Worm (Caenorhabditis elegans): ENCODE measurements around the gene pha-4.

The pha-4 gene

DNA sequence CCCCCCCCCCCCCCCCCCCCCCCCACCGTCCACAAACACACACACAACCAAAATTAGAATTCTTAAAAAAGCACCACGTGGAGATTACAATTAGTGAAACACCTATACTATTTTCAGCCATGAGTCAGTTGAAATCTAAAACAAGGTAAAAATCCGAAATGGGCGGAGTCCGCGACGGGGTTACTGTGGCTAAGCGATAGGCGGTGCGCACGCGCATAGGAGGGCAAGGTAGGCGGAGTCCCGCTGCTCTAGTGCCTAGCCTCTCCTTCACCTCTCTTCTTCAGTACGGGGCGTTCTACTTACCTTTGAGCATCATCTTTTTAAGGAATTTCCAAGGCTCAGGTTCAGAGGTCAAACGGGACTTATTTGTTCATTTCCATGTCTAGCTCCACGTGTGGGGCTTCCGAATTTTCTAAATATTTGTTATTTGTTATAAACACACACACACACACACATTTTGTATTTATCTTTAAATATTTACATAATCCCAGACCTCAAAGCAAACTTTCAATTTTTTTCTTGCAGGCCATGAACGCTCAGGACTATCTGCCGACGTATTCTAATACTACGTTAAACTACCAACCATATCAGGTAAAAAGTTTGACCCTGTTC lies 3.6 kb downstream of the pha-4 start:
- TF ChIP-seq nhr-48 (tag; optimal IDR thresholded peaks at IDR 0.05): no peak
- no peak for TF ChIP-seq ceh-62 (tag; optimal IDR thresholded peaks at IDR 0.05)
- no peak for TF ChIP-seq arid-1 (GFP tag; conservative IDR thresholded peaks at IDR 0.05)
- TF ChIP-seq F44E2.7 (GFP tag; IDR thresholded peaks at IDR 0.05): 0 out of 2 replicates have a peak, but pooled peaks have one; percentile 43
- no peak for TF ChIP-seq dpl-1 (GFP tag; optimal IDR thresholded peaks at IDR 0.05)
- no peak for TF ChIP-seq ctbp-1 (GFP tag; IDR thresholded peaks at IDR 0.05)
- TF ChIP-seq pha-4 (GFP tag; IDR thresholded peaks at IDR 0.05): no peak
- peak; percentile 89 for TF ChIP-seq pha-4 (tag; optimal IDR thresholded peaks at IDR 0.05)
- TF ChIP-seq lsy-2 (tag; optimal IDR thresholded peaks at IDR 0.05): no peak
- TF ChIP-seq set-16 (GFP tag; IDR thresholded peaks at IDR 0.05): peak; percentile 38; the same call in 1 of the 2 replicates

DNA sequence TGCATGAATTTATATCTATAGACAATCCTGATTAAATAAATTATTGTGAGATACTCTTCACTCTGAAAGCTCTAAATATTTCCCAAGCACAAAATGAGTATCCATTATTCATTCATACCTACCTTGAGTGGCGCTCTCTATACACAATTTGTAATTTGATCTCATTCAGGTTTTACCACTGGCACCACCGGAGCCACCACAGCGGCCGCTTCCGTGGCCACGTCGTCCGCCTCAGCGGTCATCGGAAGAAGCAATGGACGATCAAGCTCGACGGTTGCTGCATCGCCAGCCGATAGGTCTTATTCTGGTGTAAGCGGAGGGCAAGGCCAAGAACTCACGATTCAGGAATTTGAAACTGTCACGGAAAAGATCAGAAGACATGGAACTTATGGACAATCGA lies 4.4 kb downstream of the pha-4 start:
- no peak for TF ChIP-seq lin-39 (tag; optimal IDR thresholded peaks at IDR 0.05)
- TF ChIP-seq set-16 (GFP tag; IDR thresholded peaks at IDR 0.05): peak; percentile 62; the same call in 1 of the 2 replicates
- 0 out of 2 replicates have a peak, but pooled peaks have one; percentile 21 for TF ChIP-seq php-3 (GFP tag; IDR thresholded peaks at IDR 0.05)
- TF ChIP-seq egl-43 (GFP tag; IDR thresholded peaks at IDR 0.05): 0 out of 2 replicates have a peak, but pooled peaks have one; percentile 36
- no peak for TF ChIP-seq lin-38 (GFP tag; IDR thresholded peaks at IDR 0.05)
- TF ChIP-seq nhr-28 (tag; optimal IDR thresholded peaks at IDR 0.05): no peak

DNA sequence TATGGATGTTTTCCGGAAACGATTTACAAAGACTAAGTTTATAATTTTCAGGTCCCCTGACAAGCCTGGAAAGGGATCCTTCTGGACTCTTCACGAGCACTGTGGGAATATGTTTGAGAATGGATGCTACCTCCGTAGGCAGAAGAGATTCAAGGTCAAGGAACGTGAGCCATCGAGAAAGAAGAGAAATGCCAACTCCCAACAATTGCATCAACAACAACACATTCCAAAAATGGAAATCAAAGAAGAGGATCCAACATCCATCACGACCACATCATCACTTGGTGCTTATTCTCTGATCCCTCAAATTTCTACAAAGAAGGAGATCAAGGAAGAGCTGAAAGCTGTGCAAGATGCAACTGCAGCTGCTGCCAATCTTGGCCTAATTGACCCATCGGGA lies 5.3 kb downstream of the pha-4 start:
- TF ChIP-seq unc-62 (GFP tag; optimal IDR thresholded peaks at IDR 0.05 in 1 of 2) (peak in 1 of 2 experiments; percentile 90), unc-62 (tag; optimal IDR thresholded peaks at IDR 0.05) (no peak), tag-97 (GFP tag; IDR thresholded peaks at IDR 0.05) (no peak), aha-1 (tag) (peak; percentile 95), egl-43 (GFP tag; IDR thresholded peaks at IDR 0.05) (0 out of 2 replicates have a peak, but pooled peaks have one; percentile 31), madf-9 (GFP tag; conservative IDR thresholded peaks at IDR 0.05) (no peak), ZK337.2 (GFP tag; IDR thresholded peaks at IDR 0.05) (no peak)

DNA sequence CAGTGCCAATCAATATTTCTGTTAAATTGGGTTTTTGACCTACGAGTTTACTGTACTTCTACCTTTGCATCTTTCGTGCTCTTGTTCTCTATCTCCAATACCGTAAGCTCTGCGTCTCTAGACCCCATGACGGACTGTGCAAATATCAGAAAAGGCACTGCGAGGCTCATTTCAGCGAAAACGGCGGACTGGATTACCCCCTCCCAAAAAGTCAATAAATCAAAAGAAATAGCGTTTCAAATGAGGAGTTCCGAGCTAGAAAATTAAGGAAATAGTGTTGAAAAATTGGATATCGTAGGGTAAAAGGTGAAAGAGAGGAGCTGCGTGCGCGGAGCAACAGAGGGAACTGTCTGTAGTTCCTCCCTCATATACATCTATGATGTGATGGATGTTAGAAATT lies 8.9 kb downstream of the pha-4 start:
- TF ChIP-seq pha-4 (GFP tag; IDR thresholded peaks at IDR 0.05): no peak; the same call in 1 of the 2 replicates
- TF ChIP-seq pha-4 (tag; optimal IDR thresholded peaks at IDR 0.05): peak; percentile 99
- TF ChIP-seq egl-43 (GFP tag; IDR thresholded peaks at IDR 0.05): no peak

DNA sequence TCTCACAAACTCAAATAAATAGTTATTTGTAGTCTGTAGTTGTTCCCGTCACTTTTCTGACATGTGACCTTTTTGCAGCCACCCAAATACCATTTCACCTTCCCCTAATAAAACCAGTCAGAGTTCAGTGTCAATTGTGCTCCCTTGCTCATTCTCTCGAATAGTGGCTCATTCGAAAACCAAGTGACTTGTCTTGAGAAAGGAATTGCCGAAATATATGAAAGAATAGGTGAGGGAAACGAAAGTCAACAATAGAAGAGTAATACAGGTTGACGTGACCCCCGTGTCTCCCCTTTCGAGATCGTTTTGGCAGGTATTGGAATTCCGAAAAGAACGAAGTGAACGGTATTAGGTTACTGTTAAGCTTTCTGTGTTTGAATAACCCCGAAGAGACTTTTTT lies 10.3 kb downstream of the pha-4 start:
- no peak for TF ChIP-seq pha-4 (GFP tag; IDR thresholded peaks at IDR 0.05)
- peak; percentile 69 for TF ChIP-seq pha-4 (tag; optimal IDR thresholded peaks at IDR 0.05)
- TF ChIP-seq egl-27 (tag; optimal IDR thresholded peaks at IDR 0.05): no peak

DNA sequence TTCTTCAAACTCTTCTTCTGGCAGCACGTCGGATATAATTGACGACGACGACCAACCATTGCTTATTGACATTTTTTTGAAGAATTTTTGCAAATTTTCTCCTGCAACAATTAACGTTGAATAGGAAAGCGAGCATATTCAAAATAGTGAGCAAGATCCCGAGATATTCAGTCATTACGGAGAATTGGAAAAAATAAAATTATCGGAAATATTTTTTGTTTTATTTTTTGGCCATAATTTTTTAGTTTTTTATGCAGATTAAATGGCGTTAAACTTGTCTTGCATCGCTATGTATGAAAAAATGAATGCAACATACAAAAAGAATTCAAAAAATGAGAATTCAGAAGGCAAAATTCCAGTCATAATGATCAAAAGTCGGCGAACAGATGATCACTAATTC lies 17.2 kb downstream of the pha-4 start, which contains the start of gene elp-1:
Gene elp-1, minus strand, starts transcription at position 101 of the 400 bp plus-strand sequence.
- TF ChIP-seq daf-16 (GFP tag; optimal IDR thresholded peaks at IDR 0.05) (no peak), daf-16 (tag; optimal IDR thresholded peaks at IDR 0.05) (no peak), arid-1 (GFP tag; conservative IDR thresholded peaks at IDR 0.05) (no peak), F44E2.7 (GFP tag; IDR thresholded peaks at IDR 0.05) (no peak)

DNA sequence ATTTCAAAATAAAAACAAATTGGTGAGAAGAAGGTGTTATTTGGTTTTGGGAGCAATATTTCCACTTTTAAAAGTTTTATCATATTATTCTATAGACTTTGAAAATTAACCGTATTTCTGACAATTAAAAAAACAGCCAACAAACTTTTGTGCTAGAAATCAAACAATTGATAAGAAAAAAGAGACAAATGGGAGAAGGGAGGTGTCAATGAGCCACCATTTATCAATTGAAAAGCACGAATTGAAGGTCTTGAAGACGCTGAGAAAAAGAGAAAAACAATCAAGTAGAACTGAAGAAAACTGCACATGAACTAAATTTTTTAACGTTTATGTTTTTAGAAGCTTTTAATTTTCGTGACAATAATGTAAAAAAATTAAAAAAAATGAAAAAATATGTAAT lies 18.0 kb downstream of the pha-4 start:
- TF ChIP-seq nhr-28 (tag; optimal IDR thresholded peaks at IDR 0.05) (peak; percentile 67), dve-1 (tag; optimal IDR thresholded peaks at IDR 0.05; ENCODE audit: insufficient read depth) (peak; percentile 63), nhr-48 (tag; optimal IDR thresholded peaks at IDR 0.05) (no peak), hlh-11 (tag; optimal IDR thresholded peaks at IDR 0.05) (peak; percentile 56), pqm-1 (tag; optimal IDR thresholded peaks at IDR 0.05) (peak; percentile 69), ZK337.2 (GFP tag; IDR thresholded peaks at IDR 0.05) (no peak), egl-43 (GFP tag; IDR thresholded peaks at IDR 0.05) (no peak), pha-4 (GFP tag; IDR thresholded peaks at IDR 0.05) (no peak), pha-4 (tag; optimal IDR thresholded peaks at IDR 0.05) (peak; percentile 87), dmd-6 (GFP tag; IDR thresholded peaks at IDR 0.05) (peak; percentile 59), lsy-2 (tag; optimal IDR thresholded peaks at IDR 0.05) (no peak), lin-15B (tag; optimal IDR thresholded peaks at IDR 0.05) (no peak), hlh-30 (tag; optimal IDR thresholded peaks at IDR 0.05; ENCODE audit: insufficient read depth) (peak; percentile 13), vab-7 (GFP tag; IDR thresholded peaks at IDR 0.05) (no peak), daf-16 (GFP tag; optimal IDR thresholded peaks at IDR 0.05) (no peak), daf-16 (tag; optimal IDR thresholded peaks at IDR 0.05) (peak; percentile 70), F44E2.7 (GFP tag; IDR thresholded peaks at IDR 0.05) (no peak), R02D3.7 (tag; optimal IDR thresholded peaks at IDR 0.05) (no peak), nhr-25 (tag; optimal IDR thresholded peaks at IDR 0.05; ENCODE audit: borderline replicate concordance, insufficient read depth) (no peak), ztf-7 (tag; optimal IDR thresholded peaks at IDR 0.05) (no peak)
